Worm (Caenorhabditis elegans): ENCODE data around the gene dhhc-14.

dhhc-14 gene

DNA sequence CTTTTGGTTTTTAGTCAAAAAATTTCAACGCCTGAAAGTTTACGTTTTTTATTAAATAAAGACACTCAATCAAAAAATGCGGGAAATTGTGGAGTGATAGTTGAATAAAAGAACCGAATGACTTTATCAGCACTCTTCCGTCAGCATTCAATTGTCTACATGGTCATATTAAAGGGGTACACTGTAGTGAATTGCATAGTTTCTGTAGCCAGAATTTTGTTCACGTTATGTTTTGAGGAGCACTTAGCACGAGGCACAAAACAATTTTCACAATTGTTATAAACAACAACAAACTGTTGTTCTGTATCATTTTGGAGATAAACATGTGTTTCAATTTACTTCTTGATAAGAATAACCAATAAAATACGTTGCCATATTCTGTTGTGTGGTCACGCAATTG is 3.1 kb upstream of the dhhc-14 start, which contains the start of gene D2021.4 (continued):
- TF ChIP-seq daf-16 (GFP tag; optimal IDR thresholded peaks at IDR 0.05) (no peak), daf-16 (tag; optimal IDR thresholded peaks at IDR 0.05) (peak; percentile 98), nhr-76 (tag; optimal IDR thresholded peaks at IDR 0.05) (no peak), unc-39 (tag; optimal IDR thresholded peaks at IDR 0.05) (no peak), vab-7 (GFP tag; IDR thresholded peaks at IDR 0.05) (no peak), nhr-41 (GFP tag; IDR thresholded peaks at IDR 0.05) (no peak), mep-1 (tag; optimal IDR thresholded peaks at IDR 0.05) (peak; percentile 13), R02D3.7 (tag; optimal IDR thresholded peaks at IDR 0.05) (no peak), nhr-102 (tag; optimal IDR thresholded peaks at IDR 0.05) (peak; percentile 27), hlh-30 (tag; optimal IDR thresholded peaks at IDR 0.05; ENCODE audit: insufficient read depth) (peak; percentile 38)

ce11 chrX:8550099-8550498 is 2.0 kb upstream of the dhhc-14 start:
- TF ChIP-seq hmg-1.1 (GFP tag; IDR thresholded peaks at IDR 0.05) (peak; percentile 47; the same call in 1 of the 2 replicates), mxl-3 (GFP tag; optimal IDR thresholded peaks at IDR 0.05) (peak; percentile 97), lin-1 (GFP tag; IDR thresholded peaks at IDR 0.05) (0 out of 2 replicates have a peak, but pooled peaks have one; percentile 18), hlh-30 (tag; optimal IDR thresholded peaks at IDR 0.05; ENCODE audit: insufficient read depth) (peak; percentile 84), lin-38 (GFP tag; IDR thresholded peaks at IDR 0.05) (peak; percentile 23; the same call in 1 of the 2 replicates), mes-2 (tag; optimal IDR thresholded peaks at IDR 0.05; ENCODE audit: poor library complexity, severe bottlenecking) (peak; percentile 57), mep-1 (tag; optimal IDR thresholded peaks at IDR 0.05) (peak; percentile 75), mdl-1 (tag; optimal IDR thresholded peaks at IDR 0.05) (peak; percentile 54 to 95), cey-2 (tag; optimal IDR thresholded peaks at IDR 0.05; ENCODE audit: borderline replicate concordance, insufficient read depth) (peak; percentile 65), set-16 (GFP tag; IDR thresholded peaks at IDR 0.05) (0 out of 2 replicates have a peak, but pooled peaks have one; percentile 8), duxl-1 (tag; optimal IDR thresholded peaks at IDR 0.05; ENCODE audit: poor library complexity) (no peak), nhr-76 (tag; optimal IDR thresholded peaks at IDR 0.05) (peak; percentile 3), skn-1 (tag; optimal IDR thresholded peaks at IDR 0.05) (no peak), nhr-28 (tag; optimal IDR thresholded peaks at IDR 0.05) (peak; percentile 92), nhr-77 (tag; optimal IDR thresholded peaks at IDR 0.05) (peak; percentile 81), spr-1 (tag; optimal IDR thresholded peaks at IDR 0.05) (peak; percentile 21), ces-1 (GFP tag; optimal IDR thresholded peaks at IDR 0.05) (no peak), nhr-48 (tag; optimal IDR thresholded peaks at IDR 0.05) (peak; percentile 71), hif-1 (tag; optimal IDR thresholded peaks at IDR 0.05) (peak in 1 of 2 experiments; percentile 72), pqm-1 (tag; optimal IDR thresholded peaks at IDR 0.05) (peak; percentile 12), aha-1 (tag) (peak; percentile 91), lin-29 (GFP tag; IDR thresholded peaks at IDR 0.05) (no peak), dve-1 (tag; optimal IDR thresholded peaks at IDR 0.05; ENCODE audit: insufficient read depth) (peak; percentile 87), lsy-2 (tag; optimal IDR thresholded peaks at IDR 0.05) (peak; percentile 37 to 59), hlh-11 (tag; optimal IDR thresholded peaks at IDR 0.05) (peak; percentile 94), nhr-102 (tag; optimal IDR thresholded peaks at IDR 0.05) (peak; percentile 53), T26A8.4 (GFP tag; IDR thresholded peaks at IDR 0.05) (peak; percentile 71), dmd-9 (GFP tag; IDR thresholded peaks at IDR 0.05) (no peak), mxl-2 (GFP tag; conservative IDR thresholded peaks at IDR 0.05) (peak; percentile 81), daf-19 (GFP tag; conservative IDR thresholded peaks at IDR 0.05) (no peak), ceh-20 (GFP tag; IDR thresholded peaks at IDR 0.05) (0 out of 2 replicates have a peak, but pooled peaks have one; percentile 31), daf-16 (GFP tag; optimal IDR thresholded peaks at IDR 0.05) (no peak), daf-16 (tag; optimal IDR thresholded peaks at IDR 0.05) (peak; percentile 75), nhr-11 (tag; optimal IDR thresholded peaks at IDR 0.05) (peak; percentile 33), Y48G9A.11 (GFP tag; IDR thresholded peaks at IDR 0.05) (no peak), arid-1 (GFP tag; conservative IDR thresholded peaks at IDR 0.05) (0 out of 2 replicates have a peak, but pooled peaks have one; percentile 24), nhr-6 (tag; optimal IDR thresholded peaks at IDR 0.05) (peak; percentile 78), dmd-6 (GFP tag; IDR thresholded peaks at IDR 0.05) (peak; percentile 90), dpl-1 (GFP tag; optimal IDR thresholded peaks at IDR 0.05) (peak; percentile 23), tag-97 (GFP tag; IDR thresholded peaks at IDR 0.05) (no peak), T20F7.1 (GFP tag; optimal IDR thresholded peaks at IDR 0.05) (peak; percentile 36), F49E8.2 (tag; optimal IDR thresholded peaks at IDR 0.05; ENCODE audit: borderline replicate concordance) (no peak), rbr-2 (tag; optimal IDR thresholded peaks at IDR 0.05) (peak; percentile 31)
